Fruit fly (Drosophila melanogaster): Measurements from ENCODE around the gene CG33783.

CG33783 gene

dm6 chr3R:10024032-10024712 lies 42.4 kb upstream of the CG33783 start (continued):
- no peak for TF ChIP-seq knrl (GFP tag; IDR thresholded peaks at IDR 0.05; ENCODE audit: partially characterized antibody)
- TF ChIP-seq ac (GFP tag; optimal IDR thresholded peaks at IDR 0.05): no peak
- no peak for TF ChIP-seq ssp (GFP tag; IDR thresholded peaks at IDR 0.05)
- TF ChIP-seq CG10366 (GFP tag; IDR thresholded peaks at IDR 0.05): 0 out of 2 replicates have a peak, but pooled peaks have one; percentile 10
- TF ChIP-seq CG32772 (GFP tag; IDR thresholded peaks at IDR 0.05): peak; percentile 32; the same call in 1 of the 2 replicates
- TF ChIP-seq Fer2 (tag; optimal IDR thresholded peaks at IDR 0.05): no peak
- TF ChIP-seq exex (tag; optimal IDR thresholded peaks at IDR 0.05): peak; percentile 3
- TF ChIP-seq CG12942 (GFP tag; optimal IDR thresholded peaks at IDR 0.05): no peak
- TF ChIP-seq wdn (GFP tag; IDR thresholded peaks at IDR 0.05): 0 out of 2 replicates have a peak, but pooled peaks have one; percentile 32
- TF ChIP-seq CG12236 (GFP tag; optimal IDR thresholded peaks at IDR 0.05): no peak

DNA sequence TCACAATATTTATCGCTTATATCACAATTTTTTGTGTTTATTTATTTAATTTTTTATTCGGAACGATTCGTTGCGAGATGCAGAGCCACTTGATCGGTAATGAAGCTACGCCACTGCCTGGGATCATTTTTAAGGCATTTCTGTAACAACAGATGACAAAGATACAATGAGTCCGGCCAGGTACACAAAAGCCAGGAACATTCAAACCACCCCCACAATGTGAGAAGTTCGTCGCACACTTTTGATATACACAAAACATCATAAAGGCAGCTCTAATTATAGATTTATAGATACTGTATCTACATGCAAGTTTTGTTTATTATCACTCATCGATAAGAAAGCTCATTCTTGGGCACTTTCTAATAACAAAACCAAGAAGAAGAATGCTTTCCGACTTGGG lies 41.5 kb upstream of the CG33783 start, which contains the start of gene CG31407:
Gene CG31407 (minus strand): TSS at position 101 of the 400 bp plus-strand sequence.
- TF ChIP-seq nmo (GFP tag; optimal IDR thresholded peaks at IDR 0.05): no peak
- peak; percentile 65 for TF ChIP-seq sens (GFP tag)
- no peak for TF ChIP-seq jumu (GFP tag; optimal IDR thresholded peaks at IDR 0.05)
- no peak for TF ChIP-seq phol (tag; optimal IDR thresholded peaks at IDR 0.05)

- TF ChIP-seq nau (GFP tag; optimal IDR thresholded peaks at IDR 0.05): no peak
- TF ChIP-seq kah (GFP tag; optimal IDR thresholded peaks at IDR 0.05): no peak
- peak; percentile 36; the same call in 1 of the 2 replicates for TF ChIP-seq Drgx (GFP tag; IDR thresholded peaks at IDR 0.05)
- TF ChIP-seq CG11085 (GFP tag; IDR thresholded peaks at IDR 0.05): no peak
Measured at dm6 chr3R:10028378-10028777, 38.2 kb upstream of the CG33783 start.

DNA sequence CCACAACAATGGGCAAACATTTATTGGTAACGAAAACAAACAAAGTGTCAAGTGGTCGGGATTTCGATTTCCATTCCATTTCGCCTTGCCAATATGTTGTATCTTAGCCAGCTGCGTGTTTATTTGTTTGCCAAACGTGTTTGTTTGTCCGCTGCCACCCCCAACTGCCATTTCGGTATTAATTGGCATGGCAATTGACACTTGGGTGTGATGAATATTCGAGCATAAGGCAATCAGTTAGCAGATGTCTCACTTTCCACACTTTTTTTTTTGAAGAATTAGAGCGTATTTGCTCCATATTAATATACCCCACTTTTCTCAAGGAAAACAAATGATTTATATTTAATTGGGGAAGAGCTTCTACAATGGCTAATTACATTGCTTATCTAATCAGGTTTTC lies 35.1 kb upstream of the CG33783 start:
- TF ChIP-seq Opbp (GFP tag; IDR thresholded peaks at IDR 0.05; ENCODE audit: partially characterized antibody) (no peak), fd96Cb (tag; optimal IDR thresholded peaks at IDR 0.05) (no peak), dmrt11E (tag; optimal IDR thresholded peaks at IDR 0.05) (no peak), CG10274 (GFP tag; optimal IDR thresholded peaks at IDR 0.05) (no peak), Atf6 (GFP tag; IDR thresholded peaks at IDR 0.05) (peak; percentile 28; the same call in 1 of the 2 replicates)

DNA sequence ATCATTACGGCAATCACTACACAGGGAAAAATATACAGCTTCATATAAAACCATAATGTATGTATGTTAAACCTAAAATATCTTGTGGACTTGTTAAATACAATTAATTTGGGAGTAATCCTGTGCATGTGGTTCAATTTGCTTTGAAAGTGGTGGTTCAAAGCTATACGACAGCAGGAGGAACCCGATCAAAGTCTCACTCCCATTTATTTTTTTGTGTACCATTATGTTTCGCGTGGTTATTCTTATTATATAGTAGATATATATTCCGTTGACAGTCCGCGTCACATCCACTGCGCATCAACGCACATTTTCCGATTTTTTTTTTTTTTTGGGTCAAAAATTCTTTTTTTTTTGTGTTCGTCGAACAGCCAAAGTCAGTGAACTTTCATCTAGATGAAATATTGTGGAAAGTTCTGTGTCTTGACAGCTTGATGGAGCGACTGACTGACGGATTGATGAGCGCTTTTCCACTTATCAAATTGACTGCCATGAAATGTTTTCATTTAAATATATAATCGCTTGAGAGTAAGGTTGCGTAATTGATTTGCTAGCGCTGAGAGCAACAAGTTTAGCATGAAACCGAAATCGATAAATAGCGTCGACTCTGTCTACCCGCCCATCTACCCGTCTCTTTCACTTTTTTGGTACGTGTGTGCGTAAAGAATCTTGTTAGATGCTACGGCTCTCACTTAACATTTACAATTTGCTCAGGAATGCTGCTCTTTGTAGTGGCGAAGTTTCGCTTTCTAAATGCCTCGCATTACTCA lies 33.4 kb upstream of the CG33783 start:
- TF ChIP-seq CG7556 (GFP tag; optimal IDR thresholded peaks at IDR 0.05) (peak; percentile 13), CG12659 (GFP tag; optimal IDR thresholded peaks at IDR 0.05) (peak; percentile 11), CG33213 (GFP tag; optimal IDR thresholded peaks at IDR 0.05) (no peak), CG31441 (GFP tag; IDR thresholded peaks at IDR 0.05) (peak; percentile 48), Neu2 (GFP tag; optimal IDR thresholded peaks at IDR 0.05; ENCODE audit: borderline replicate concordance) (no peak), pnt (GFP tag; optimal IDR thresholded peaks at IDR 0.05) (no peak), grau (tag; optimal IDR thresholded peaks at IDR 0.05) (peak; percentile 19), CG11696 (GFP tag; IDR thresholded peaks at IDR 0.05) (no peak), Tbp (GFP tag; optimal IDR thresholded peaks at IDR 0.05) (no peak), wor (GFP tag; IDR thresholded peaks at IDR 0.05) (no peak), H2.0 (GFP tag; IDR thresholded peaks at IDR 0.05) (no peak), bsh (GFP tag; optimal IDR thresholded peaks at IDR 0.05) (peak in 1 of 2 experiments; percentile 17), nmo (GFP tag; optimal IDR thresholded peaks at IDR 0.05) (peak; percentile 44), CG30403 (GFP tag; optimal IDR thresholded peaks at IDR 0.05) (peak; percentile 12), CG2875 (GFP tag; optimal IDR thresholded peaks at IDR 0.05) (peak; percentile 11), CG17612 (GFP tag; IDR thresholded peaks at IDR 0.05) (no peak), tin (GFP tag; optimal IDR thresholded peaks at IDR 0.05) (no peak), Oli (tag; optimal IDR thresholded peaks at IDR 0.05) (peak; percentile 17), CG18262 (tag; optimal IDR thresholded peaks at IDR 0.05) (peak; percentile 31), chif (GFP tag; optimal IDR thresholded peaks at IDR 0.05) (no peak)
